Worm (Caenorhabditis elegans): ENCODE results near the gene chil-18.

- TF ChIP-seq ztf-29 (GFP tag; IDR thresholded peaks at IDR 0.05) (no peak), flt-1 (GFP tag; IDR thresholded peaks at IDR 0.05) (no peak), ref-1 (GFP tag; conservative IDR thresholded peaks at IDR 0.05) (no peak)
Measured at ce11 chrII:9431119-9431518, 16.9 kb upstream of the chil-18 start.

Data from whole organism, midembryonic.